Fruit fly (Drosophila melanogaster) whole organism, embryonic: ENCODE data around the gene CG3368.
A peak's percentile ranks its signal among the peaks of the same experiment; 100 is the strongest.

Experiments used
- CG1024 ChIP-seq: fragments of 200-800 bp; sonication (Bioruptor generic); IDR thresholded peaks from 2 replicates; pipeline ENCODE4 v1.3.6; 2022; ENCODE audit warnings: missing biosample characterization, missing genetic modification characterization
- CG10274 ChIP-seq: fragments of 200-800 bp; sonication (Bioruptor generic); optimal IDR thresholded peaks from 3 replicates; lab custom pipeline; 2017; ENCODE audit warnings: missing biosample characterization, mild to moderate bottlenecking, missing genetic modification characterization
- CG13296 ChIP-seq: fragments of 200-800 bp; sonication (Bioruptor generic); optimal IDR thresholded peaks from 3 replicates; lab custom pipeline; 2018; ENCODE audit warnings: missing biosample characterization, mild to moderate bottlenecking, missing genetic modification characterization
- CG13624 ChIP-seq: fragments of 200-800 bp; sonication (Bioruptor generic); optimal IDR thresholded peaks from 2 replicates; lab custom pipeline; 2016; ENCODE audit warnings: missing biosample characterization, missing genetic modification characterization
- CG14441 ChIP-seq: fragments of 200-800 bp; sonication (Bioruptor generic); IDR thresholded peaks from 2 replicates; pipeline ENCODE4 v1.3.6; 2022; ENCODE audit warnings: missing biosample characterization, missing genetic modification characterization
- CG3407 ChIP-seq: fragments of 200-800 bp; sonication (Bioruptor generic); optimal IDR thresholded peaks from 2 replicates; lab custom pipeline; 2018; ENCODE audit warnings: missing biosample characterization, mild to moderate bottlenecking, missing genetic modification characterization
- CG4404 ChIP-seq: fragments of 200-800 bp; sonication (Bioruptor generic); IDR thresholded peaks from 2 replicates; pipeline ENCODE4 v1.3.6; 2022; ENCODE audit warnings: missing biosample characterization, missing genetic modification characterization
- CG8089 ChIP-seq: fragments of 200-800 bp; sonication (Bioruptor generic); optimal IDR thresholded peaks from 3 replicates; lab custom pipeline; 2016; ENCODE audit warnings: missing biosample characterization, missing genetic modification characterization
- CG8388 ChIP-seq: fragments of 200-800 bp; sonication (Bioruptor generic); optimal IDR thresholded peaks from 2 replicates; lab custom pipeline; 2019; ENCODE audit warnings: missing biosample characterization, mild to moderate bottlenecking, missing genetic modification characterization, moderate library complexity
- Camta ChIP-seq: fragments of 200-800 bp; sonication (Bioruptor generic); optimal IDR thresholded peaks from 2 replicates; lab custom pipeline; 2016; ENCODE audit warnings: missing biosample characterization, missing genetic modification characterization
- D19A ChIP-seq: fragments of 200-800 bp; optimal IDR thresholded peaks from 3 replicates; lab custom pipeline; 2019; ENCODE audit warnings: missing biosample characterization, mild to moderate bottlenecking, missing genetic modification characterization, moderate library complexity
- Dfd ChIP-seq, 2 experiments: fragments of >200 bp; optimal IDR thresholded peaks; 2 replicates each; lab custom pipeline; 2017; ENCODE audit warnings: missing biosample characterization in 2 of 2, missing genetic modification characterization in 2 of 2
- Dref ChIP-seq: fragments of 200-800 bp; sonication (Bioruptor generic); IDR thresholded peaks from 2 replicates; pipeline ENCODE4 v1.3.6; 2022; ENCODE audit warnings: missing biosample characterization, missing genetic modification characterization
- Fer1 ChIP-seq: fragments of 200-800 bp; sonication (Bioruptor generic); optimal IDR thresholded peaks from 2 replicates; lab custom pipeline; 2017; ENCODE audit warnings: missing biosample characterization, mild to moderate bottlenecking, missing genetic modification characterization
- Fer3 ChIP-seq: fragments of 200-800 bp; sonication (Bioruptor generic); optimal IDR thresholded peaks from 2 replicates; lab custom pipeline; 2018; ENCODE audit warnings: missing biosample characterization, mild to moderate bottlenecking, missing genetic modification characterization, moderate library complexity
- HLH4C ChIP-seq: fragments of 200-800 bp; sonication (Bioruptor generic); IDR thresholded peaks from 3 replicates; pipeline ENCODE4 v1.3.6; 2022; ENCODE audit warnings: missing biosample characterization, missing genetic modification characterization; ENCODE audit not compliant: partially characterized antibody
- Hmr ChIP-seq: fragments of 200-800 bp; sonication (Bioruptor generic); optimal IDR thresholded peaks from 3 replicates; lab custom pipeline; 2017; ENCODE audit warnings: mild to moderate bottlenecking, missing biosample characterization, missing genetic modification reagents, missing genetic modification characterization
- Jarid2 ChIP-seq: fragments of 200-800 bp; sonication (Bioruptor generic); optimal IDR thresholded peaks from 3 replicates; lab custom pipeline; 2017; ENCODE audit warnings: mild to moderate bottlenecking, missing biosample characterization, missing genetic modification reagents, missing genetic modification characterization
- Kr ChIP-seq: fragments of 200-800 bp; sonication (Bioruptor generic); optimal IDR thresholded peaks from 2 replicates; lab custom pipeline; 2017; ENCODE audit warnings: missing biosample characterization, mild to moderate bottlenecking, missing genetic modification characterization
- Mrtf ChIP-seq: fragments of 200-800 bp; sonication (Bioruptor generic); IDR thresholded peaks from 3 replicates; pipeline ENCODE4 v1.3.6; 2022; ENCODE audit warnings: missing biosample characterization, missing genetic modification characterization
- Spps ChIP-seq: fragments of 200-800 bp; sonication (Bioruptor generic); optimal IDR thresholded peaks from 2 replicates; lab custom pipeline; 2018; ENCODE audit warnings: missing biosample characterization, mild to moderate bottlenecking, missing genetic modification characterization
- Taf1 ChIP-seq: fragments of 200-800 bp; sonication (Bioruptor generic); IDR thresholded peaks from 2 replicates; pipeline ENCODE4 v1.3.6; 2022; ENCODE audit warnings: missing biosample characterization, missing genetic modification characterization
- Usf ChIP-seq: fragments of 200-800 bp; sonication (Bioruptor generic); optimal IDR thresholded peaks from 2 replicates; lab custom pipeline; 2017; ENCODE audit warnings: missing genotype, missing biosample characterization, missing genetic modification characterization
- aop ChIP-seq: fragments of 200-800 bp; sonication (Bioruptor generic); IDR thresholded peaks from 2 replicates; pipeline ENCODE4 v1.3.6; 2022; ENCODE audit warnings: missing biosample characterization, missing genetic modification characterization
- ase ChIP-seq: fragments of 200-800 bp; sonication (Bioruptor generic); IDR thresholded peaks from 3 replicates; pipeline ENCODE4 v1.3.6; 2022; ENCODE audit warnings: missing biosample characterization, missing genetic modification characterization
- bigmax ChIP-seq: fragments of 200-800 bp; sonication (Bioruptor generic); optimal IDR thresholded peaks from 2 replicates; lab custom pipeline; 2018; ENCODE audit warnings: missing biosample characterization, mild to moderate bottlenecking, missing genetic modification characterization
- cato ChIP-seq: fragments of 200-800 bp; sonication (Bioruptor generic); optimal IDR thresholded peaks from 2 replicates; lab custom pipeline; 2016; ENCODE audit warnings: missing biosample characterization, missing genetic modification characterization, borderline replicate concordance
- caup ChIP-seq: fragments of 200-800 bp; sonication (Bioruptor generic); optimal IDR thresholded peaks from 3 replicates; lab custom pipeline; 2017; ENCODE audit warnings: missing biosample characterization, mild to moderate bottlenecking, missing genetic modification characterization, moderate library complexity; ENCODE audit not compliant: severe bottlenecking
- chinmo ChIP-seq: fragments of 200-800 bp; sonication (Bioruptor generic); IDR thresholded peaks from 4 replicates; pipeline ENCODE4 v1.3.6; 2022; ENCODE audit warnings: missing biosample characterization, missing genetic modification characterization; ENCODE audit not compliant: partially characterized antibody
- ci ChIP-seq: fragments of 200-800 bp; sonication (Bioruptor generic); IDR thresholded peaks from 3 replicates; pipeline ENCODE4 v1.3.6; 2022; ENCODE audit warnings: missing biosample characterization, missing genetic modification characterization
- croc ChIP-seq: fragments of 200-800 bp; sonication (Bioruptor generic); conservative IDR thresholded peaks from 3 replicates; pipeline ENCODE4 v1.3.6; 2022; ENCODE audit warnings: missing biosample characterization, missing genetic modification characterization
- crp ChIP-seq, 2 experiments: fragments of 200-800 bp; sonication (Bioruptor generic); optimal IDR thresholded peaks; 2 replicates in 1 of 2; 3 replicates in 1 of 2; lab custom pipeline; 2017; ENCODE audit warnings: missing biosample characterization in 2 of 2, missing genetic modification characterization in 2 of 2, mild to moderate bottlenecking in 1 of 2, moderate library complexity in 1 of 2
- cwo ChIP-seq: fragments of 200-800 bp; sonication (Bioruptor generic); optimal IDR thresholded peaks from 3 replicates; lab custom pipeline; 2017; ENCODE audit warnings: missing biosample characterization, missing genetic modification characterization, mild to moderate bottlenecking, moderate library complexity, missing genetic modification reagents
- dimm ChIP-seq: fragments of 200-800 bp; sonication (Bioruptor generic); IDR thresholded peaks from 2 replicates; pipeline ENCODE4 v1.3.6; 2022; ENCODE audit warnings: missing biosample characterization, missing genetic modification characterization
- disco-r ChIP-seq: fragments of 200-800 bp; sonication (Bioruptor generic); optimal IDR thresholded peaks from 2 replicates; lab custom pipeline; 2016; ENCODE audit warnings: missing biosample characterization, missing genetic modification characterization
- eve ChIP-seq, 2 experiments: fragments of >200 bp; optimal IDR thresholded peaks; 2 replicates each; lab custom pipeline; 2017; ENCODE audit warnings: missing biosample characterization in 2 of 2, missing genetic modification characterization in 2 of 2
- fu2 ChIP-seq: fragments of 200-800 bp; sonication (Bioruptor generic); optimal IDR thresholded peaks from 2 replicates; lab custom pipeline; 2016; ENCODE audit warnings: missing biosample characterization, missing genetic modification characterization
- gce ChIP-seq: fragments of 200-800 bp; sonication (Bioruptor generic); IDR thresholded peaks from 3 replicates; pipeline ENCODE4 v1.3.6; 2022; ENCODE audit warnings: missing biosample characterization, missing genetic modification characterization
- hkb ChIP-seq, 2 experiments: fragments of 200-800 bp in 1 of 2; fragments of >200 bp in 1 of 2; sonication (Bioruptor generic) in 1 of 2; IDR thresholded peaks in 1 of 2; optimal IDR thresholded peaks in 1 of 2; 2 replicates each; pipeline versions ENCODE4 v1.3.6 to Lab custom; 2017 to 2022; ENCODE audit warnings: missing biosample characterization in 1 of 2, missing genetic modification characterization in 1 of 2
- insv ChIP-seq, 2 experiments: fragments of 200-800 bp; sonication (Bioruptor generic); optimal IDR thresholded peaks; 3 replicates each; lab custom pipeline; 2016 to 2018; ENCODE audit warnings: missing biosample characterization in 2 of 2, missing genetic modification characterization in 2 of 2
- inv ChIP-seq: fragments of 200-800 bp; sonication (Bioruptor generic); IDR thresholded peaks from 2 replicates; pipeline ENCODE4 v1.3.6; 2022; ENCODE audit warnings: missing biosample characterization, missing genetic modification characterization; ENCODE audit not compliant: partially characterized antibody
- lmd ChIP-seq: fragments of 200-800 bp; sonication (Bioruptor generic); IDR thresholded peaks from 2 replicates; pipeline ENCODE4 v1.3.6; 2022; ENCODE audit warnings: missing biosample characterization, missing genetic modification characterization
- luna ChIP-seq: fragments of 200-800 bp; sonication (Bioruptor generic); optimal IDR thresholded peaks from 2 replicates; lab custom pipeline; 2016; ENCODE audit warnings: missing biosample characterization, missing genetic modification characterization
- onecut ChIP-seq: fragments of 200-800 bp; sonication (Bioruptor generic); IDR thresholded peaks from 2 replicates; pipeline ENCODE4 v1.3.6; 2022; ENCODE audit warnings: missing biosample characterization, missing genetic modification characterization
- pros ChIP-seq: fragments of 200-800 bp; sonication (Bioruptor generic); optimal IDR thresholded peaks from 3 replicates; lab custom pipeline; 2019; ENCODE audit warnings: missing biosample characterization, mild to moderate bottlenecking, missing genetic modification characterization, moderate library complexity
- pum ChIP-seq: fragments of 200-800 bp; sonication (Bioruptor generic); optimal IDR thresholded peaks from 2 replicates; lab custom pipeline; 2016; ENCODE audit warnings: missing biosample characterization, missing genetic modification characterization
- row ChIP-seq: fragments of 200-800 bp; sonication (Bioruptor generic); IDR thresholded peaks from 3 replicates; pipeline ENCODE4 v1.3.6; 2022; ENCODE audit warnings: missing biosample characterization, missing genetic modification characterization
- tio ChIP-seq: fragments of 200-800 bp; sonication (Bioruptor generic); optimal IDR thresholded peaks from 2 replicates; lab custom pipeline; 2017; ENCODE audit warnings: missing biosample characterization, missing genetic modification characterization, inconsistent platforms
- trem ChIP-seq: fragments of 200-800 bp; optimal IDR thresholded peaks from 3 replicates; lab custom pipeline; 2019; ENCODE audit warnings: missing biosample characterization, mild to moderate bottlenecking, missing genetic modification characterization, moderate library complexity
- yki ChIP-seq: fragments of >200 bp; optimal IDR thresholded peaks from 3 replicates; lab custom pipeline; 2018
- zfh1 ChIP-seq: fragments of 200-800 bp; sonication (Bioruptor generic); IDR thresholded peaks from 3 replicates; pipeline ENCODE4 v1.3.6; 2022; ENCODE audit warnings: missing biosample characterization, missing genetic modification characterization

CG3368 gene

dm6 chr3R:27289638-27290037, 6.1 kb downstream of the CG3368 start (continued):
- TF ChIP-seq Fer3 (peak; percentile 58), CG4404 (GFP tag; lab: Robert Waterston, UW) (no peak), crp (GFP tag; optimal IDR thresholded peaks at IDR 0.05; lab: Kevin White, UChicago) (no peak), Fer1 (peak; percentile 51), dimm (GFP tag; lab: Robert Waterston, UW) (no peak), CG13624 (GFP tag; lab: Kevin White, UChicago) (peak; percentile 39), row (GFP tag; lab: Robert Waterston, UW) (peak; percentile 77), Hmr (GFP tag; lab: Kevin White, UChicago) (peak; percentile 29), Spps (tag; lab: Kevin White, UChicago) (no peak), CG14441 (GFP tag; lab: Robert Waterston, UW) (no peak; the same call in 1 of the 2 replicates), ase (no peak), Camta (GFP tag; lab: Kevin White, UChicago) (no peak), CG8089 (GFP tag; lab: Kevin White, UChicago) (no peak), chinmo (GFP tag; lab: Robert Waterston, UW) (no peak), fu2 (no peak), zfh1 (GFP tag; lab: Robert Waterston, UW) (peak; percentile 62; the same call in 1 of the 3 replicates), disco-r (no peak), CG10274 (no peak), CG1024 (no peak), CG8388 (GFP tag; lab: Kevin White, UChicago) (peak; percentile 21), insv (GFP tag; optimal IDR thresholded peaks at IDR 0.05; lab: Kevin White, UChicago) (no peak), Dref (no peak), pros (GFP tag; lab: Kevin White, UChicago) (no peak), Jarid2 (no peak), D19A (tag; lab: Kevin White, UChicago) (peak; percentile 21), hkb (optimal IDR thresholded peaks at IDR 0.05; lab: Kevin White, UChicago) (no peak), hkb (GFP tag; IDR thresholded peaks at IDR 0.05; lab: Robert Waterston, UW) (no peak), CG3407 (GFP tag; lab: Kevin White, UChicago) (no peak), Taf1 (GFP tag; lab: Robert Waterston, UW) (0 out of 2 replicates have a peak, but pooled peaks have one; percentile 29), onecut (peak; percentile 33), cato (no peak), lmd (peak; percentile 44; the same call in 1 of the 2 replicates), HLH4C (GFP tag; lab: Robert Waterston, UW) (no peak), bigmax (no peak), croc (GFP tag; lab: Robert Waterston, UW) (0 out of 3 replicates have a peak, but pooled peaks have one; percentile 12), Mrtf (0 out of 3 replicates have a peak, but pooled peaks have one; percentile 51), Usf (GFP tag; lab: Kevin White, UChicago) (no peak), trem (tag; lab: Kevin White, UChicago) (no peak), pum (GFP tag; lab: Kevin White, UChicago) (no peak), cwo (peak; percentile 56), caup (GFP tag; lab: Kevin White, UChicago) (no peak), ci (0 out of 3 replicates have a peak, but pooled peaks have one; percentile 8), CG13296 (GFP tag; lab: Kevin White, UChicago) (peak; percentile 10), eve (GFP tag; optimal IDR thresholded peaks at IDR 0.05; lab: Kevin White, UChicago) (no peak), Kr (GFP tag; lab: Kevin White, UChicago) (no peak), inv (no peak), aop (GFP tag; lab: Robert Waterston, UW) (no peak), Dfd (GFP tag; optimal IDR thresholded peaks at IDR 0.05; lab: Kevin White, UChicago) (no peak), luna (GFP tag; lab: Kevin White, UChicago) (no peak), tio (no peak), yki (no peak), gce (GFP tag; lab: Robert Waterston, UW) (no peak)
